Worm (Caenorhabditis elegans) whole organism, early embryonic: ENCODE data around the gene K02C4.3.

Experiments used
- B0310.2 ChIP-seq: sonication (generic microtip); optimal IDR thresholded peaks from 2 replicates; lab custom pipeline; 2016; ENCODE audit warnings: mild to moderate bottlenecking, missing genetic modification characterization, missing compliant biosample characterization
- F13C5.2 ChIP-seq: sonication (generic microtip); optimal IDR thresholded peaks from 2 replicates; lab custom pipeline; 2017; ENCODE audit warnings: mild to moderate bottlenecking, missing genetic modification characterization, inconsistent platforms, missing compliant biosample characterization
- aly-1 ChIP-seq: sonication (generic microtip); optimal IDR thresholded peaks from 2 replicates; lab custom pipeline; 2016; ENCODE audit warnings: missing genetic modification characterization, missing compliant biosample characterization
- ama-1 ChIP-seq: fragments of 150-350 bp; optimal IDR thresholded peaks from 2 replicates; lab custom pipeline; 2014
- ceh-13 ChIP-seq: fragments of 200-800 bp; sonication (Bioruptor generic); optimal IDR thresholded peaks from 2 replicates; lab custom pipeline; 2018; ENCODE audit warnings: mild to moderate bottlenecking, missing genetic modification characterization, missing compliant biosample characterization
- ceh-36 ChIP-seq: sonication (generic microtip); optimal IDR thresholded peaks from 2 replicates; lab custom pipeline; 2016; ENCODE audit warnings: missing genetic modification characterization, inconsistent platforms, missing compliant biosample characterization
- ets-7 ChIP-seq: sonication (generic microtip); optimal IDR thresholded peaks from 2 replicates; lab custom pipeline; 2016; ENCODE audit warnings: missing genotype, missing genetic modification characterization, missing compliant biosample characterization
- flt-1 ChIP-seq: fragments of 200-800 bp; sonication (Bioruptor generic); IDR thresholded peaks from 2 replicates; pipeline ENCODE4 v1.3.6; 2022; ENCODE audit warnings: missing genetic modification characterization, missing compliant biosample characterization
- hmbx-1 ChIP-seq: sonication (generic microtip); optimal IDR thresholded peaks from 2 replicates; lab custom pipeline; 2016; ENCODE audit warnings: mild to moderate bottlenecking, missing genetic modification characterization, missing compliant biosample characterization
- hmg-4 ChIP-seq: fragments of 200-800 bp; sonication (Bioruptor generic); optimal IDR thresholded peaks from 2 replicates; lab custom pipeline; 2018; ENCODE audit warnings: mild to moderate bottlenecking, missing genetic modification characterization, missing compliant biosample characterization
- hnd-1 ChIP-seq: sonication (generic microtip); optimal IDR thresholded peaks from 2 replicates; lab custom pipeline; 2016; ENCODE audit warnings: missing genetic modification characterization, missing compliant biosample characterization
- pes-1 ChIP-seq: fragments of 200-800 bp; sonication (Bioruptor generic); IDR thresholded peaks from 2 replicates; pipeline ENCODE4 v1.3.6; 2022; ENCODE audit warnings: missing genetic modification reagents, missing genetic modification characterization, missing compliant biosample characterization
- scrt-1 ChIP-seq: fragments of 200-800 bp; sonication (Bioruptor generic); IDR thresholded peaks from 2 replicates; pipeline ENCODE4 v1.3.6; 2022; ENCODE audit warnings: missing genetic modification characterization, missing compliant biosample characterization
- sea-1 ChIP-seq: fragments of 200-800 bp; sonication (Bioruptor generic); conservative IDR thresholded peaks from 2 replicates; pipeline ENCODE4 v1.3.6; 2022; ENCODE audit warnings: missing genetic modification characterization, missing compliant biosample characterization
- tbx-11 ChIP-seq: fragments of 200-800 bp; sonication (Bioruptor generic); IDR thresholded peaks from 2 replicates; pipeline ENCODE4 v1.3.6; 2022; ENCODE audit warnings: missing genetic modification characterization, missing compliant biosample characterization
- tbx-37 ChIP-seq: fragments of 200-800 bp; sonication (Bioruptor generic); conservative IDR thresholded peaks from 2 replicates; pipeline ENCODE4 v1.3.6; 2022; ENCODE audit warnings: missing genetic modification reagents, missing genetic modification characterization, missing compliant biosample characterization
- tra-4 ChIP-seq: sonication (generic microtip); optimal IDR thresholded peaks from 2 replicates; lab custom pipeline; 2017; ENCODE audit warnings: missing genetic modification characterization, missing compliant biosample characterization

The K02C4.3 gene

ce11 chrII:8086803-8087202 lies at the start of gene K02C4.3:
Gene K02C4.3, minus strand, starts transcription at chrII:8086853.
- TF ChIP-seq hnd-1 (tag; lab: Kevin White, UChicago) (no peak), tbx-37 (GFP tag; lab: Robert Waterston, UW) (no peak), flt-1 (GFP tag; lab: Robert Waterston, UW) (no peak), hmg-4 (GFP tag; lab: Kevin White, UChicago) (no peak), ceh-36 (tag; lab: Kevin White, UChicago) (no peak), tra-4 (no peak), B0310.2 (tag; lab: Kevin White, UChicago) (no peak), tbx-11 (GFP tag; lab: Robert Waterston, UW) (no peak), ets-7 (tag; lab: Kevin White, UChicago) (no peak), hmbx-1 (tag; lab: Kevin White, UChicago) (no peak), sea-1 (no peak), F13C5.2 (tag; lab: Kevin White, UChicago) (no peak), ceh-13 (GFP tag; lab: Kevin White, UChicago) (no peak), pes-1 (no peak), scrt-1 (GFP tag; lab: Robert Waterston, UW) (no peak), ama-1 (lab: Kevin White, UChicago) (no peak)

- no peak for TF ChIP-seq F13C5.2 (tag; lab: Kevin White, UChicago)
- no peak for TF ChIP-seq flt-1 (GFP tag; lab: Robert Waterston, UW)
- no peak for TF ChIP-seq aly-1
- TF ChIP-seq tbx-37 (GFP tag; lab: Robert Waterston, UW): no peak
- no peak for TF ChIP-seq B0310.2 (tag; lab: Kevin White, UChicago)
- no peak for TF ChIP-seq tbx-11 (GFP tag; lab: Robert Waterston, UW)
- TF ChIP-seq tra-4: no peak
- TF ChIP-seq pes-1: no peak
Observed at ce11 chrII:8135953-8136352, 49.3 kb upstream of the K02C4.3 start.

ce11 chrII:8131413-8131966 lies 44.8 kb upstream of the K02C4.3 start:
- peak; percentile 3; the same call in 1 of the 2 replicates for TF ChIP-seq pes-1
- TF ChIP-seq hmg-4 (GFP tag; lab: Kevin White, UChicago): no peak

DNA sequence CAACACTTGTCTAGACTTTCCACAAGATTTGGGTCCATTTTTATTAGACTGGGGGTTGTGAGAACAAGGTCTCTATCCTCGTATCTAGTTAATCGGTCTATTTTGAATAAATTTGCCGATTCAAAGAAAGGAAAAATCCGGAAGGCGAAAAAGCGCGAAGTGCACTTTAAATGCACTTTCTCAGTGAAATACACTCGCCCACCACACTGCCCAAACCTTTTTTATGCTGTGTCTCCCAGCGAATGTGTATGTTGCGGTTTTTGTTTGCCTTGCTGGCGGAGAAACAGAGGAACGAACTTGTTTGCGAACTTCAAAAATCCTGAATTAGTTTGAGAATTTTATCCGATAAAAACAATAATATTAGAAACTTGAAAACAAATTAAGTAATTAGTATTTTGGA lies 44.1 kb upstream of the K02C4.3 start:
- TF ChIP-seq flt-1 (GFP tag; lab: Robert Waterston, UW) (no peak), F13C5.2 (tag; lab: Kevin White, UChicago) (no peak)

- no peak for TF ChIP-seq ceh-36 (tag; lab: Kevin White, UChicago)
- no peak for TF ChIP-seq hnd-1 (tag; lab: Kevin White, UChicago)
- no peak for TF ChIP-seq F13C5.2 (tag; lab: Kevin White, UChicago)
Observed at ce11 chrII:8129495-8130010, 42.9 kb upstream of the K02C4.3 start, which contains the start of gene ulp-4. Gene ulp-4, plus strand, starts transcription at chrII:8129960.

ce11 chrII:8129040-8129387 lies 42.4 kb upstream of the K02C4.3 start:
- TF ChIP-seq tbx-11 (GFP tag; lab: Robert Waterston, UW) (no peak), tbx-37 (GFP tag; lab: Robert Waterston, UW) (no peak), F13C5.2 (tag; lab: Kevin White, UChicago) (no peak), hmg-4 (GFP tag; lab: Kevin White, UChicago) (peak; percentile 13)

DNA sequence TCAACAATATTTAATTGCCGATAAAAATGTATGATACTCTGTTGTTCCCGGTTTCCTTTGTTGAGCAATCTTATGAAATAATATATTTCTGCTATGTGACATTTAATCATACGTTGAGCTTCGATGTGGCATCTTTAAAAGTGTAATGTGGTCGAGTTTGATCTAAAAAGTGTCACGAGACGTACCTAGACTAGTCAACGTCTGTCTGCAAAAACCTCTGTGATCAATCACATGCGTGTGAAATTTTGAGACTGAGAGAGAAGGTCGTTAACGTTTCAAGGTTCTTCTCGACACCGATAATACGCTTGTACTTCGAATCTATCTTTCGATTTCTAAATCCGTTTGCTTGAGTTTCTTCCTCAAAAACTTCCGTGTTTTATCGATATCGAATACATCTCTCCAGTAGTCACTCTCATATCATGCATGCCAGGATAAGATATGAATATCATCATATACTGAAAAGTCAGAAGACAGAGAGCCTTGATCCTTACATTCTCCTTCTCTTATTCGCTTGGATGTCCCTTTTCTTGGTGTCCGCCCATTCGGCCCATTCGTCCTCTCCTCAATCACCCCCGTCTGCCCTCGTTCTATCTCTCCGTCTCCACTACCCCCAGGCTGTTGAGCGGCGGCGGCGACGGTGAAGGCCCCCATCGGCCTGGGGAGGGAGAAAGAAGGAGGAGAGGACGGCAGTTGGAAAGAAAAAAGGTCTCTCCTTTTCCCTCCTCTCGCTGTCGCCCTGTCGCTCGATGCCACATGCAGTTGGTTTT lies 41.8 kb upstream of the K02C4.3 start:
- TF ChIP-seq hmg-4 (GFP tag; lab: Kevin White, UChicago) (peak; percentile 91), F13C5.2 (tag; lab: Kevin White, UChicago) (peak; percentile 64), flt-1 (GFP tag; lab: Robert Waterston, UW) (0 out of 2 replicates have a peak, but pooled peaks have one; percentile 43), pes-1 (peak; percentile 38; the same call in 1 of the 2 replicates), tbx-37 (GFP tag; lab: Robert Waterston, UW) (peak; percentile 50; the same call in 1 of the 2 replicates), B0310.2 (tag; lab: Kevin White, UChicago) (no peak), sea-1 (0 out of 2 replicates have a peak, but pooled peaks have one; percentile 32), ets-7 (tag; lab: Kevin White, UChicago) (peak; percentile 35), aly-1 (peak; percentile 76), scrt-1 (GFP tag; lab: Robert Waterston, UW) (peak; percentile 64; the same call in 1 of the 2 replicates), ceh-13 (GFP tag; lab: Kevin White, UChicago) (no peak)

DNA sequence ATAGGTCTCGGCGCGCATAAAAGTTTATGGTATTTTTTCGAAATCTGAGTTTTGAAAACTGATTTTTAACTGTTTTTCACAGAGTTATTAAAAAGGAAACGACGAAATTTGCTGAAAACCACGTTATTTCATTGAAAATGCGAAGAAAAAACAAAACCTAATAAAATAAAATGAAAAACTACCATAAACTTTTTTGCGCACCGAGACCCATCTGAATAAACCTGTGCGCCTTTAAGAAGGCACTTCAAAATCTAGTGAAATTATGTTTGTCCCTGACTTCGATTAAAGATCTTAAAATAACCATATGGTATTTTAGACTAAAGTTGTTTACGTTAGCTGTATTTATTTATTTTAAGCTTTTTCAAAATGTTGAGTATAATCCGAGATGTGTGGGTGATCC lies 41.1 kb upstream of the K02C4.3 start:
- TF ChIP-seq tbx-37 (GFP tag; lab: Robert Waterston, UW) (no peak), hmbx-1 (tag; lab: Kevin White, UChicago) (no peak), aly-1 (no peak), F13C5.2 (tag; lab: Kevin White, UChicago) (no peak), tbx-11 (GFP tag; lab: Robert Waterston, UW) (no peak), B0310.2 (tag; lab: Kevin White, UChicago) (no peak), flt-1 (GFP tag; lab: Robert Waterston, UW) (no peak), tra-4 (no peak), ceh-13 (GFP tag; lab: Kevin White, UChicago) (no peak), sea-1 (no peak), ceh-36 (tag; lab: Kevin White, UChicago) (no peak), pes-1 (no peak), hmg-4 (GFP tag; lab: Kevin White, UChicago) (no peak)
